Fruit fly (Drosophila melanogaster) whole organism, embryonic: ENCODE data around the gene CG14694.
A peak's percentile ranks its signal among the peaks of the same experiment; 100 is the strongest.

Source experiments
- Adf1 ChIP-seq: fragments of 200-800 bp; sonication (Bioruptor generic); IDR thresholded peaks from 2 replicates; pipeline ENCODE4 v1.3.6; 2022; ENCODE audit warnings: missing biosample characterization, missing genetic modification characterization
- BEAF-32 ChIP-seq: fragments of 200-800 bp; sonication (Bioruptor generic); optimal IDR thresholded peaks from 3 replicates; lab custom pipeline; 2017; ENCODE audit warnings: missing biosample characterization, missing genetic modification characterization, mild to moderate bottlenecking, moderate library complexity, missing genetic modification reagents
- CG1024 ChIP-seq: fragments of 200-800 bp; sonication (Bioruptor generic); IDR thresholded peaks from 2 replicates; pipeline ENCODE4 v1.3.6; 2022; ENCODE audit warnings: missing biosample characterization, missing genetic modification characterization
- CG10462 ChIP-seq: fragments of 200-800 bp; sonication (Bioruptor generic); optimal IDR thresholded peaks from 2 replicates; lab custom pipeline; 2016; ENCODE audit warnings: missing biosample characterization, missing genetic modification characterization
- CG10543 ChIP-seq: fragments of 200-800 bp; sonication (Bioruptor generic); optimal IDR thresholded peaks from 3 replicates; lab custom pipeline; 2017; ENCODE audit warnings: missing biosample characterization, mild to moderate bottlenecking, missing genetic modification characterization, moderate library complexity
- CG10979 ChIP-seq: fragments of 200-800 bp; sonication (Bioruptor generic); optimal IDR thresholded peaks from 2 replicates; lab custom pipeline; 2018; ENCODE audit warnings: missing biosample characterization, mild to moderate bottlenecking, missing genetic modification characterization, moderate library complexity
- CG12769 ChIP-seq: fragments of 200-800 bp; sonication (Bioruptor generic); optimal IDR thresholded peaks from 2 replicates; lab custom pipeline; 2019; ENCODE audit warnings: missing biosample characterization, mild to moderate bottlenecking, missing genetic modification characterization, moderate library complexity
- CG13624 ChIP-seq: fragments of 200-800 bp; sonication (Bioruptor generic); optimal IDR thresholded peaks from 2 replicates; lab custom pipeline; 2016; ENCODE audit warnings: missing biosample characterization, missing genetic modification characterization
- CG13894 ChIP-seq: fragments of 200-800 bp; sonication (Bioruptor generic); optimal IDR thresholded peaks from 3 replicates; lab custom pipeline; 2018; ENCODE audit warnings: missing biosample characterization, mild to moderate bottlenecking, missing genetic modification characterization, moderate library complexity
- CG17186 ChIP-seq: fragments of 200-800 bp; sonication (Bioruptor generic); optimal IDR thresholded peaks from 3 replicates; lab custom pipeline; 2017; ENCODE audit warnings: missing biosample characterization, missing genetic modification reagents, missing genetic modification characterization
- CG17359 ChIP-seq: fragments of 200-800 bp; sonication (Bioruptor generic); optimal IDR thresholded peaks from 3 replicates; lab custom pipeline; 2018; ENCODE audit warnings: missing biosample characterization, mild to moderate bottlenecking, missing genetic modification characterization, moderate library complexity
- CG17361 ChIP-seq: fragments of 200-800 bp; sonication (Bioruptor generic); IDR thresholded peaks from 3 replicates; pipeline ENCODE4 v1.3.6; 2022; ENCODE audit warnings: missing biosample characterization, missing genetic modification characterization
- CG17385 ChIP-seq: fragments of 200-800 bp; sonication (Bioruptor generic); optimal IDR thresholded peaks from 3 replicates; lab custom pipeline; 2018; ENCODE audit warnings: missing biosample characterization, mild to moderate bottlenecking, missing genetic modification characterization
- CG17829 ChIP-seq: fragments of 200-800 bp; optimal IDR thresholded peaks from 2 replicates; lab custom pipeline; 2019; ENCODE audit warnings: missing biosample characterization, mild to moderate bottlenecking, missing genetic modification characterization, moderate library complexity
- CG1792 ChIP-seq: fragments of 200-800 bp; sonication (Bioruptor generic); optimal IDR thresholded peaks from 2 replicates; lab custom pipeline; 2016; ENCODE audit warnings: missing biosample characterization, missing genetic modification characterization
- CG2199 ChIP-seq: fragments of 200-800 bp; sonication (Bioruptor generic); IDR thresholded peaks from 3 replicates; pipeline ENCODE4 v1.3.6; 2022; ENCODE audit warnings: missing biosample characterization, missing genetic modification characterization
- CG31441 ChIP-seq: fragments of 200-800 bp; sonication (Bioruptor generic); IDR thresholded peaks from 2 replicates; pipeline ENCODE4 v1.3.6; 2022; ENCODE audit warnings: missing biosample characterization, missing genetic modification characterization
- CG4730 ChIP-seq: fragments of 200-800 bp; sonication (Bioruptor generic); IDR thresholded peaks from 2 replicates; pipeline ENCODE4 v1.3.6; 2022; ENCODE audit warnings: missing biosample characterization, missing genetic modification characterization
- CG5953 ChIP-seq: fragments of 200-800 bp; sonication (Bioruptor generic); IDR thresholded peaks from 2 replicates; pipeline ENCODE4 v1.3.6; 2022; ENCODE audit warnings: missing biosample characterization, missing genetic modification characterization
- CG7745 ChIP-seq: fragments of 200-800 bp; sonication (Bioruptor generic); optimal IDR thresholded peaks from 2 replicates; lab custom pipeline; 2018; ENCODE audit warnings: missing biosample characterization, mild to moderate bottlenecking, missing genetic modification characterization, moderate library complexity
- CG8388 ChIP-seq: fragments of 200-800 bp; sonication (Bioruptor generic); optimal IDR thresholded peaks from 2 replicates; lab custom pipeline; 2019; ENCODE audit warnings: missing biosample characterization, mild to moderate bottlenecking, missing genetic modification characterization, moderate library complexity
- CG8765 ChIP-seq: fragments of 200-800 bp; sonication (Bioruptor generic); IDR thresholded peaks from 2 replicates; pipeline ENCODE4 v1.3.6; 2022; ENCODE audit warnings: missing biosample characterization, missing genetic modification characterization
- CTCF ChIP-seq: fragments of 200-800 bp; sonication (Bioruptor generic); optimal IDR thresholded peaks from 2 replicates; lab custom pipeline; 2017; ENCODE audit warnings: missing biosample characterization, mild to moderate bottlenecking, missing genetic modification characterization, moderate library complexity
- CoRest ChIP-seq: fragments of 200-800 bp; sonication (Bioruptor generic); optimal IDR thresholded peaks from 3 replicates; lab custom pipeline; 2018; ENCODE audit warnings: missing biosample characterization, mild to moderate bottlenecking, missing genetic modification characterization, moderate library complexity
- Dbx ChIP-seq: fragments of 200-800 bp; sonication (Bioruptor generic); IDR thresholded peaks from 3 replicates; pipeline ENCODE4 v1.3.6; 2022; ENCODE audit warnings: missing biosample characterization, missing genetic modification characterization
- Drgx ChIP-seq: fragments of 200-800 bp; sonication (Bioruptor generic); IDR thresholded peaks from 2 replicates; pipeline ENCODE4 v1.3.6; 2022; ENCODE audit warnings: missing biosample characterization, missing genetic modification characterization
- Gsc ChIP-seq: fragments of 200-800 bp; sonication (Bioruptor generic); IDR thresholded peaks from 2 replicates; pipeline ENCODE4 v1.3.6; 2022; ENCODE audit warnings: missing biosample characterization, missing genetic modification characterization
- Med ChIP-seq: fragments of 200-800 bp; sonication (Bioruptor generic); peaks from one replicate; lab custom pipeline; 2016; ENCODE audit warnings: missing biosample characterization, missing genetic modification characterization, mild to moderate bottlenecking, inconsistent platforms, moderate library complexity
- Nf-YC ChIP-seq: fragments of 200-800 bp; optimal IDR thresholded peaks from 3 replicates; lab custom pipeline; 2019; ENCODE audit warnings: missing biosample characterization, mild to moderate bottlenecking, missing genetic modification characterization, moderate library complexity
- Pdp1 ChIP-seq, 2 experiments: fragments of 200-800 bp; sonication (Bioruptor generic); optimal IDR thresholded peaks; 3 replicates each; lab custom pipeline; 2016; ENCODE audit warnings: missing biosample characterization in 2 of 2, missing genetic modification characterization in 2 of 2, mild to moderate bottlenecking in 1 of 2, moderate library complexity in 1 of 2
- bbx ChIP-seq: fragments of 200-800 bp; sonication (Bioruptor generic); IDR thresholded peaks from 2 replicates; pipeline ENCODE4 v1.3.6; 2022; ENCODE audit warnings: missing biosample characterization, missing genetic modification characterization; ENCODE audit not compliant: partially characterized antibody
- cad ChIP-seq: fragments of >200 bp; optimal IDR thresholded peaks from 2 replicates; lab custom pipeline; 2017; ENCODE audit warnings: missing biosample characterization, missing genetic modification characterization
- eve ChIP-seq, 2 experiments: fragments of >200 bp; optimal IDR thresholded peaks; 2 replicates each; lab custom pipeline; 2017; ENCODE audit warnings: missing biosample characterization in 2 of 2, missing genetic modification characterization in 2 of 2
- fru ChIP-seq: fragments of >200 bp; optimal IDR thresholded peaks from 2 replicates; lab custom pipeline; 2017
- ftz-f1 ChIP-seq: fragments of 200-800 bp; sonication (Bioruptor generic); optimal IDR thresholded peaks from 2 replicates; lab custom pipeline; 2016; ENCODE audit warnings: missing biosample characterization, missing genetic modification characterization
- ham ChIP-seq: fragments of 200-800 bp; sonication (Bioruptor generic); IDR thresholded peaks from 2 replicates; pipeline ENCODE4 v1.3.6; 2022; ENCODE audit warnings: missing biosample characterization, missing genetic modification characterization
- hb ChIP-seq: fragments of 200-800 bp; sonication (Bioruptor generic); IDR thresholded peaks from 3 replicates; pipeline ENCODE4 v1.3.6; 2022; ENCODE audit warnings: missing biosample characterization, missing genetic modification characterization; ENCODE audit not compliant: partially characterized antibody
- jigr1 ChIP-seq: fragments of 200-800 bp; sonication (Bioruptor generic); IDR thresholded peaks from 3 replicates; pipeline ENCODE4 v1.3.6; 2022; ENCODE audit warnings: missing biosample characterization, missing genetic modification characterization
- klu ChIP-seq: fragments of 200-800 bp; sonication (Bioruptor generic); IDR thresholded peaks from 2 replicates; pipeline ENCODE4 v1.3.6; 2022; ENCODE audit warnings: missing biosample characterization, missing genetic modification characterization
- knrl ChIP-seq: fragments of 200-800 bp; sonication (Bioruptor generic); IDR thresholded peaks from 3 replicates; pipeline ENCODE4 v1.3.6; 2022; ENCODE audit warnings: missing biosample characterization, missing genetic modification characterization; ENCODE audit not compliant: partially characterized antibody
- nerfin-1 ChIP-seq: fragments of 200-800 bp; sonication (Bioruptor generic); optimal IDR thresholded peaks from 3 replicates; lab custom pipeline; 2019; ENCODE audit warnings: missing biosample characterization, mild to moderate bottlenecking, missing genetic modification characterization, moderate library complexity
- nom ChIP-seq: fragments of 200-800 bp; sonication (Bioruptor generic); optimal IDR thresholded peaks from 2 replicates; lab custom pipeline; 2017; ENCODE audit warnings: missing biosample characterization, missing genetic modification characterization, mild to moderate bottlenecking, moderate library complexity, missing genetic modification reagents
- oc ChIP-seq: fragments of 200-800 bp; sonication (Bioruptor generic); optimal IDR thresholded peaks from 2 replicates; lab custom pipeline; 2018; ENCODE audit warnings: missing biosample characterization, mild to moderate bottlenecking, missing genetic modification characterization, moderate library complexity
- sd ChIP-seq: fragments of 200-800 bp; sonication (Bioruptor generic); optimal IDR thresholded peaks from 3 replicates; lab custom pipeline; 2018; ENCODE audit warnings: missing biosample characterization, mild to moderate bottlenecking, missing genetic modification characterization, moderate library complexity
- sqz ChIP-seq: fragments of 200-800 bp; sonication (Bioruptor generic); optimal IDR thresholded peaks from 3 replicates; lab custom pipeline; 2018; ENCODE audit warnings: missing biosample characterization, mild to moderate bottlenecking, missing genetic modification characterization
- sug ChIP-seq: fragments of 200-800 bp; optimal IDR thresholded peaks from 2 replicates; lab custom pipeline; 2019; ENCODE audit warnings: missing biosample characterization, mild to moderate bottlenecking, missing genetic modification characterization, moderate library complexity
- toy ChIP-seq: fragments of 200-800 bp; sonication (Bioruptor generic); IDR thresholded peaks from 2 replicates; pipeline ENCODE4 v1.3.6; 2022; ENCODE audit warnings: missing biosample characterization, missing genetic modification characterization
- tx ChIP-seq: fragments of 200-800 bp; sonication (Bioruptor generic); optimal IDR thresholded peaks from 2 replicates; lab custom pipeline; 2016; ENCODE audit warnings: missing biosample characterization, missing genetic modification characterization
- vfl ChIP-seq: fragments of 200-800 bp; sonication (Bioruptor generic); optimal IDR thresholded peaks from 2 replicates; lab custom pipeline; 2016; ENCODE audit warnings: missing biosample characterization, missing genetic modification characterization
- wdn ChIP-seq: fragments of 200-800 bp; sonication (Bioruptor generic); IDR thresholded peaks from 2 replicates; pipeline ENCODE4 v1.3.6; 2022; ENCODE audit warnings: missing biosample characterization, missing genetic modification characterization

Gene CG14694

dm6 chr3R:10852232-10852774 is 7.3 kb downstream of the CG14694 start, which contains the start of gene CG4565 (continued):
- TF ChIP-seq BEAF-32 (GFP tag; lab: Kevin White, UChicago) (peak; percentile 41), hb (GFP tag; lab: Robert Waterston, UW) (0 out of 3 replicates have a peak, but pooled peaks have one; percentile 19), sug (tag; lab: Kevin White, UChicago) (peak; percentile 7), Med (peak; percentile 74), nom (GFP tag; lab: Kevin White, UChicago) (peak; percentile 9), Nf-YC (peak; percentile 87), Pdp1 (GFP tag; optimal IDR thresholded peaks at IDR 0.05; lab: Kevin White, UChicago) (peak in 1 of 2 experiments; percentile 82), ftz-f1 (GFP tag; lab: Kevin White, UChicago) (peak; percentile 54), CG1792 (GFP tag; lab: Kevin White, UChicago) (no peak), CG10979 (tag; lab: Kevin White, UChicago) (peak; percentile 13), CTCF (peak; percentile 16), toy (GFP tag; lab: Robert Waterston, UW) (no peak), bbx (GFP tag; lab: Robert Waterston, UW) (peak; percentile 53), knrl (no peak), jigr1 (GFP tag; lab: Robert Waterston, UW) (no peak), CG17829 (tag; lab: Kevin White, UChicago) (peak; percentile 8), CoRest (tag; lab: Kevin White, UChicago) (peak; percentile 10)

dm6 chr3R:10850636-10851035 is 9.0 kb downstream of the CG14694 start:
- TF ChIP-seq CG17361 (GFP tag; lab: Robert Waterston, UW) (no peak), oc (tag; lab: Kevin White, UChicago) (no peak), CG12769 (tag; lab: Kevin White, UChicago) (no peak), CG1024 (no peak), CG17186 (GFP tag; lab: Kevin White, UChicago) (no peak), CG13624 (peak; percentile 5), tx (no peak), CG10543 (GFP tag; lab: Kevin White, UChicago) (no peak), CG13894 (tag; lab: Kevin White, UChicago) (peak; percentile 76), sd (tag; lab: Kevin White, UChicago) (peak; percentile 46), CG2199 (GFP tag; lab: Robert Waterston, UW) (peak; percentile 67; the same call in 1 of the 3 replicates), CG4730 (no peak), CG7745 (no peak), klu (GFP tag; lab: Robert Waterston, UW) (no peak), CG17359 (tag; lab: Kevin White, UChicago) (no peak), CG31441 (no peak), vfl (GFP tag; lab: Kevin White, UChicago) (no peak), CG5953 (GFP tag; lab: Robert Waterston, UW) (no peak), Med (peak; percentile 77), fru (lab: Kevin White, UChicago) (no peak), nerfin-1 (peak; percentile 65)

- peak; percentile 88 for TF ChIP-seq CG17385 (GFP tag; lab: Kevin White, UChicago)
- peak; percentile 95 for TF ChIP-seq Dbx (GFP tag; lab: Robert Waterston, UW)
- TF ChIP-seq ham (GFP tag; lab: Robert Waterston, UW) = no peak
- peak; percentile 89 for TF ChIP-seq CG10462 (GFP tag; lab: Kevin White, UChicago)
- peak in 1 of 2 experiments; percentile 67 for TF ChIP-seq eve (GFP tag; optimal IDR thresholded peaks at IDR 0.05; lab: Kevin White, UChicago)
- TF ChIP-seq Drgx = peak; percentile 95
- TF ChIP-seq CG8388 (GFP tag; lab: Kevin White, UChicago) = peak; percentile 91
- peak; percentile 21; the same call in 1 of the 2 replicates for TF ChIP-seq Gsc
- peak; percentile 78 for TF ChIP-seq nom (GFP tag; lab: Kevin White, UChicago)
- no peak for TF ChIP-seq cad
- peak; percentile 89 for TF ChIP-seq CG8765 (GFP tag; lab: Robert Waterston, UW)
- TF ChIP-seq wdn (GFP tag; lab: Robert Waterston, UW) = peak; percentile 85
- peak; percentile 91 for TF ChIP-seq sqz (GFP tag; lab: Kevin White, UChicago)
- TF ChIP-seq Adf1 (GFP tag; lab: Robert Waterston, UW) = peak; percentile 82
These were observed 10.1 kb downstream of the CG14694 start, which contains the start of gene CG42394 for dm6 chr3R:10849515-10849973. Gene CG42394, plus strand, starts transcription at chr3R:10849825.
